Worm (Caenorhabditis elegans): ENCODE data around the gene twk-49.

twk-49 gene

DNA sequence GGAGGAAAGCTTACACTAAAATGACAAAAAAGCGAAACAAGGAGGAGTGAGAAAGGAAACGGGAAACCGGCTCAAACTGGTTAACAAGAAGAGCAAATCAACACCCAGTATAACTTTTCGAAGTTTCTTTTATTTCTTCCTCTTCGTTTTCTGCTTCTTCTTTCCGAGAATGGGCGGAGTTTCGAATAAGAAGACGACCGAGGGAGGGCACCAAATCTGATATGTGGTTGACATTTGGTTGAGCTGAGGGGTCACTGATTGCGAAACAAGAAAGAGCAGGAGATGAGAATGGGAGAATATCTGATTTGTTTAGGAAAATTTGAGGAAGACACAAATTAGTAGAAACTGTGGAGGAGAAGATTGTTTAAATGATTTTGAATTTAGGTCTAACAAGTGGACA is 358 bp downstream of the twk-49 start:
- TF ChIP-seq ces-1 (GFP tag; optimal IDR thresholded peaks at IDR 0.05): peak; percentile 52
- no peak for TF ChIP-seq mab-5 (tag; optimal IDR thresholded peaks at IDR 0.05)

- TF ChIP-seq cnd-1 (tag; optimal IDR thresholded peaks at IDR 0.05) (no peak), sem-2 (GFP tag; optimal IDR thresholded peaks at IDR 0.05) (no peak), ceh-39 (tag; optimal IDR thresholded peaks at IDR 0.05) (no peak), ztf-11 (tag; optimal IDR thresholded peaks at IDR 0.05) (no peak), ces-1 (GFP tag; optimal IDR thresholded peaks at IDR 0.05) (peak; percentile 34), nhr-2 (tag; optimal IDR thresholded peaks at IDR 0.05) (no peak), mep-1 (tag; optimal IDR thresholded peaks at IDR 0.05) (no peak)
These were observed 1.8 kb downstream of the twk-49 start for ce11 chrII:6497137-6497536.

DNA sequence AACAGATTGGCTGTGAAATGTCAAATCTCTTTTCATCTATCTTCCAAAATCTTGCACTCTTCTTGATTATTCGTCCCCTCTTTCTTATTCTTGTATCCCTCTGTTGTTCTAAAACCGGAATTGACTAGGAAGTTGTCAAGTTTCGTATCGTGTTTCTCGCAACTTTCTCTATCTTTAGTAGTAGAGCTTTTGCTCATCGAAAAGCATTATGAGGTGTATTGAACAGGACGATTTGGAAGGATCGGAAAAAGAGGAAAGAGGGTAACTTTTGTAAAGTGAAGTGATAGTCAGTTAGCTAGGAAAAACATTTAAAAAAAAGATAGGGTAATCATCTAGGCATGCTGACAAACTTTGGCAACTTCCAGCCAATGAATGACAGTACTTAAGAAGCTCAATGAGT is 2.5 kb downstream of the twk-49 start:
- TF ChIP-seq sptf-1 (tag; optimal IDR thresholded peaks at IDR 0.05): no peak
- TF ChIP-seq pha-4 (tag; optimal IDR thresholded peaks at IDR 0.05): no peak

- TF ChIP-seq M03D4.4 (tag; optimal IDR thresholded peaks at IDR 0.05): no peak
- no peak for TF ChIP-seq cnd-1 (tag; optimal IDR thresholded peaks at IDR 0.05)
- TF ChIP-seq hlh-1 (tag; optimal IDR thresholded peaks at IDR 0.05): no peak
- no peak for TF ChIP-seq ceh-39 (tag; optimal IDR thresholded peaks at IDR 0.05)
- no peak for TF ChIP-seq snpc-4 (tag; optimal IDR thresholded peaks at IDR 0.05)
- TF ChIP-seq unc-39 (tag; optimal IDR thresholded peaks at IDR 0.05): no peak
- no peak for TF ChIP-seq tbx-8 (GFP tag; optimal IDR thresholded peaks at IDR 0.05)
These were observed 5.1 kb downstream of the twk-49 start for ce11 chrII:6493709-6494326.

- TF ChIP-seq unc-39 (tag; optimal IDR thresholded peaks at IDR 0.05) (no peak), ces-1 (GFP tag; optimal IDR thresholded peaks at IDR 0.05) (peak; percentile 90)
These were observed 5.8 kb downstream of the twk-49 start for ce11 chrII:6493139-6493538.

DNA sequence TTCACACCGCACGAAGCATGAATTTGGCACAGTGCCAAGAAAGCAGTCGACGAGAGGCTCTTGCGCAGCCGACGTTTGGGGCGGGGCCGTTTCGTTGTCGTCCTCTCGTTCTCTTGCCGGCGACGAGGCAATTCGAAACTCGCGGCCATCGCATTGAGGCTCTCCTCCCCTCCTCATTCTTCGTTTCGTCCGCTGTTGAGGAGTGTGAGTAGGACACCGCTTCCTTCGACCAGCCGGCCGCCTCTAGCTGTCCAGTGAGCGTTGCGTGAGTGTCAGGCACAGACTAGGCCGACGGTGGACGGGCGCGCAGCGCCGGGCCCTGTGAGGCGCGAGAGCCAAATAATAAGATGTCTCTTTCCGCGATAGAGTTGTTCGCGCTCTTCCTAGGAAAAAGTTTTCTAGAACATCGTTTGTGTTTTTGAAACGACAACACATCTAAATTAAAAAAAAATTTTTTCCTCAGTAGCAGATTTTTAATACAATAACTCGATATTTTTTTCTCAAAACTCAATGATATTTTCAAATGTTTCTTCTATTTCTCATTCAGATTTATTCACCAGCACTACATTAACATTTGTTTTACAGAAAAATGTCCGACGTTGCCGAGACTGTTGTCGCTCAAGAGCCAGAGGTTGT is 7.0 kb downstream of the twk-49 start, which contains the start of the genes T28D9.11 and T28D9.1:
T28D9.11 (minus strand) TSS at position 177 of the 636 bp plus-strand sequence.
T28D9.1 (plus strand) TSS at position 586 of the 636 bp plus-strand sequence.
- no peak for TF ChIP-seq elt-1 (tag; optimal IDR thresholded peaks at IDR 0.05; ENCODE audit: borderline replicate concordance, insufficient read depth)
- no peak for TF ChIP-seq snpc-4 (tag; optimal IDR thresholded peaks at IDR 0.05)
- no peak for TF ChIP-seq lin-13 (tag; optimal IDR thresholded peaks at IDR 0.05)
- peak; percentile 29 for TF ChIP-seq ztf-11 (tag; optimal IDR thresholded peaks at IDR 0.05)
- TF ChIP-seq nhr-12 (tag; optimal IDR thresholded peaks at IDR 0.05): no peak
- TF ChIP-seq ceh-83 (GFP tag; optimal IDR thresholded peaks at IDR 0.05): no peak
- TF ChIP-seq mls-2 (tag; optimal IDR thresholded peaks at IDR 0.05): peak; percentile 67
- TF ChIP-seq lin-32 (GFP tag; optimal IDR thresholded peaks at IDR 0.05): peak; percentile 31
- no peak for TF ChIP-seq mab-5 (tag; optimal IDR thresholded peaks at IDR 0.05)
- peak; percentile 29 for TF ChIP-seq hlh-1 (tag; optimal IDR thresholded peaks at IDR 0.05)
- no peak for TF ChIP-seq zip-8 (tag; optimal IDR thresholded peaks at IDR 0.05)
- TF ChIP-seq unc-39 (tag; optimal IDR thresholded peaks at IDR 0.05): no peak
- no peak for TF ChIP-seq flh-1 (GFP tag; optimal IDR thresholded peaks at IDR 0.05)
- TF ChIP-seq unc-120 (tag; optimal IDR thresholded peaks at IDR 0.05; ENCODE audit: poor library complexity, severe bottlenecking): peak; percentile 37
- peak; percentile 48 for TF ChIP-seq drap-1 (GFP tag; optimal IDR thresholded peaks at IDR 0.05)
- TF ChIP-seq sptf-1 (tag; optimal IDR thresholded peaks at IDR 0.05): peak; percentile 64
- TF ChIP-seq M03D4.4 (tag; optimal IDR thresholded peaks at IDR 0.05): peak; percentile 74
- TF ChIP-seq ceh-43 (GFP tag; optimal IDR thresholded peaks at IDR 0.05): peak; percentile 19
- TF ChIP-seq cnd-1 (tag; optimal IDR thresholded peaks at IDR 0.05): peak; percentile 75
- peak; percentile 58 for TF ChIP-seq ham-2 (GFP tag; optimal IDR thresholded peaks at IDR 0.05)

All from whole organism, mixed stage, embryonic.